Worm (Caenorhabditis elegans) whole organism, mixed stage, embryonic: ENCODE measurements around the gene coq-3.
A peak's percentile ranks its signal among the peaks of the same experiment; 100 is the strongest.

Experiments
- M03D4.4 ChIP-seq: sonication (generic microtip); optimal IDR thresholded peaks from 2 replicates; lab custom pipeline; 2017; ENCODE audit warnings: mild to moderate bottlenecking, missing genetic modification characterization, missing compliant biosample characterization
- bed-3 ChIP-seq: fragments of 200-800 bp; sonication (Bioruptor generic); optimal IDR thresholded peaks from 3 replicates; lab custom pipeline; 2018; ENCODE audit warnings: mild to moderate bottlenecking, missing genetic modification characterization, moderate library complexity, missing compliant biosample characterization
- blmp-1 ChIP-seq: fragments of 150-350 bp; optimal IDR thresholded peaks from 2 replicates; lab custom pipeline; 2014; ENCODE audit warnings: missing biosample characterization, missing genetic modification characterization
- ceh-39 ChIP-seq: fragments of 150-350 bp; optimal IDR thresholded peaks from 2 replicates; lab custom pipeline; 2014; ENCODE audit warnings: missing biosample characterization, missing genetic modification characterization
- ceh-43 ChIP-seq: fragments of 200-800 bp; sonication (Bioruptor generic); optimal IDR thresholded peaks from 2 replicates; lab custom pipeline; 2018; ENCODE audit warnings: mild to moderate bottlenecking, missing genetic modification characterization, moderate library complexity, missing compliant biosample characterization
- ceh-83 ChIP-seq: fragments of 200-800 bp; sonication (Bioruptor generic); optimal IDR thresholded peaks from 2 replicates; lab custom pipeline; 2018; ENCODE audit warnings: mild to moderate bottlenecking, missing genetic modification characterization, missing compliant biosample characterization
- ces-1 ChIP-seq: fragments of 150-350 bp; optimal IDR thresholded peaks from 2 replicates; lab custom pipeline; 2014; ENCODE audit warnings: missing biosample characterization, missing genetic modification reagents, missing genetic modification characterization
- cnd-1 ChIP-seq: fragments of 200-800 bp; sonication (Bioruptor generic); optimal IDR thresholded peaks from 2 replicates; lab custom pipeline; 2018; ENCODE audit warnings: mild to moderate bottlenecking, missing genetic modification characterization, missing compliant biosample characterization
- drap-1 ChIP-seq: fragments of 200-800 bp; sonication (Bioruptor generic); optimal IDR thresholded peaks from 3 replicates; lab custom pipeline; 2018; ENCODE audit warnings: mild to moderate bottlenecking, missing genetic modification characterization, missing compliant biosample characterization
- elt-1 ChIP-seq: sonication (generic microtip); optimal IDR thresholded peaks from 2 replicates; lab custom pipeline; 2017; ENCODE audit warnings: missing genetic modification characterization, mild to moderate bottlenecking, missing compliant biosample characterization, antibody characterized with exemption, moderate library complexity, borderline replicate concordance; ENCODE audit not compliant: insufficient read depth
- elt-3 ChIP-seq: fragments of 150-350 bp; optimal IDR thresholded peaks from 2 replicates; lab custom pipeline; 2014; ENCODE audit warnings: missing biosample characterization, missing genetic modification characterization
- flh-1 ChIP-seq: fragments of 200-800 bp; sonication (Bioruptor generic); optimal IDR thresholded peaks from 2 replicates; lab custom pipeline; 2018; ENCODE audit warnings: mild to moderate bottlenecking, missing genetic modification characterization, moderate library complexity, missing compliant biosample characterization
- ham-2 ChIP-seq: fragments of 200-800 bp; sonication (Bioruptor generic); optimal IDR thresholded peaks from 2 replicates; lab custom pipeline; 2018; ENCODE audit warnings: mild to moderate bottlenecking, missing genetic modification characterization, missing compliant biosample characterization
- hlh-1 ChIP-seq: fragments of 150-350 bp; optimal IDR thresholded peaks from 2 replicates; lab custom pipeline; 2014; ENCODE audit warnings: missing biosample characterization, missing genetic modification reagents, missing genetic modification characterization
- lin-13 ChIP-seq: fragments of 150-350 bp; optimal IDR thresholded peaks from 2 replicates; lab custom pipeline; 2014; ENCODE audit warnings: missing biosample characterization, missing genetic modification characterization
- lin-32 ChIP-seq: fragments of 200-800 bp; sonication (Bioruptor generic); optimal IDR thresholded peaks from 2 replicates; lab custom pipeline; 2018; ENCODE audit warnings: mild to moderate bottlenecking, missing genetic modification characterization, missing compliant biosample characterization
- lsy-2 ChIP-seq: fragments of 150-350 bp; optimal IDR thresholded peaks from 2 replicates; lab custom pipeline; 2014; ENCODE audit warnings: missing biosample characterization, missing genetic modification characterization
- mab-5 ChIP-seq: fragments of 150-350 bp; optimal IDR thresholded peaks from 2 replicates; lab custom pipeline; 2014; ENCODE audit warnings: missing biosample characterization, missing genetic modification characterization
- mep-1 ChIP-seq: fragments of 150-350 bp; optimal IDR thresholded peaks from 2 replicates; lab custom pipeline; 2017; ENCODE audit warnings: missing biosample characterization, missing genetic modification reagents, missing genetic modification characterization, inconsistent platforms
- mls-2 ChIP-seq: sonication (generic microtip); optimal IDR thresholded peaks from 2 replicates; lab custom pipeline; 2016; ENCODE audit warnings: mild to moderate bottlenecking, missing genetic modification characterization, moderate library complexity, missing compliant biosample characterization
- nhr-12 ChIP-seq: fragments of 150-350 bp; optimal IDR thresholded peaks from 2 replicates; lab custom pipeline; 2014; ENCODE audit warnings: missing biosample characterization, missing genetic modification characterization
- nhr-2 ChIP-seq: fragments of 150-350 bp; optimal IDR thresholded peaks from 2 replicates; lab custom pipeline; 2014; ENCODE audit warnings: missing biosample characterization, missing genetic modification characterization
- nhr-237 ChIP-seq: fragments of 150-350 bp; optimal IDR thresholded peaks from 2 replicates; lab custom pipeline; 2014; ENCODE audit warnings: missing biosample characterization, missing genetic modification characterization
- nhr-28 ChIP-seq: fragments of 150-350 bp; optimal IDR thresholded peaks from 2 replicates; lab custom pipeline; 2014; ENCODE audit warnings: missing biosample characterization, missing genetic modification characterization
- nhr-76 ChIP-seq: sonication (generic microtip); optimal IDR thresholded peaks from 2 replicates; lab custom pipeline; 2017; ENCODE audit warnings: missing biosample characterization, missing genetic modification characterization
- pha-4 ChIP-seq: fragments of 150-350 bp; optimal IDR thresholded peaks from 2 replicates; lab custom pipeline; 2018; ENCODE audit warnings: missing biosample characterization, missing genetic modification reagents, missing genetic modification characterization
- sem-2 ChIP-seq: fragments of 200-800 bp; sonication (Bioruptor generic); optimal IDR thresholded peaks from 2 replicates; lab custom pipeline; 2018; ENCODE audit warnings: mild to moderate bottlenecking, missing genetic modification characterization, missing compliant biosample characterization
- snpc-4 ChIP-seq: fragments of 150-350 bp; optimal IDR thresholded peaks from 2 replicates; lab custom pipeline; 2014; ENCODE audit warnings: missing biosample characterization, missing genetic modification characterization
- sptf-1 ChIP-seq: sonication (generic microtip); optimal IDR thresholded peaks from 2 replicates; lab custom pipeline; 2017; ENCODE audit warnings: mild to moderate bottlenecking, missing genetic modification characterization, moderate library complexity, missing compliant biosample characterization
- tbx-8 ChIP-seq: fragments of 200-800 bp; sonication (Bioruptor generic); optimal IDR thresholded peaks from 2 replicates; lab custom pipeline; 2018; ENCODE audit warnings: mild to moderate bottlenecking, missing genetic modification characterization, moderate library complexity, missing compliant biosample characterization
- unc-120 ChIP-seq: sonication (generic microtip); optimal IDR thresholded peaks from 2 replicates; lab custom pipeline; 2017; ENCODE audit warnings: missing genetic modification characterization, missing compliant biosample characterization; ENCODE audit not compliant: poor library complexity, severe bottlenecking
- unc-39 ChIP-seq: fragments of 150-350 bp; optimal IDR thresholded peaks from 2 replicates; lab custom pipeline; 2014; ENCODE audit warnings: missing biosample characterization, missing genetic modification characterization
- unc-62 ChIP-seq: fragments of 150-350 bp; optimal IDR thresholded peaks from 2 replicates; lab custom pipeline; 2014; ENCODE audit warnings: missing biosample characterization, missing genetic modification reagents, missing genetic modification characterization
- zip-8 ChIP-seq: fragments of 150-350 bp; optimal IDR thresholded peaks from 2 replicates; lab custom pipeline; 2014; ENCODE audit warnings: missing biosample characterization, missing genetic modification characterization
- ztf-11 ChIP-seq: fragments of 150-350 bp; optimal IDR thresholded peaks from 2 replicates; lab custom pipeline; 2014; ENCODE audit warnings: missing biosample characterization, missing genetic modification characterization

Gene coq-3

DNA sequence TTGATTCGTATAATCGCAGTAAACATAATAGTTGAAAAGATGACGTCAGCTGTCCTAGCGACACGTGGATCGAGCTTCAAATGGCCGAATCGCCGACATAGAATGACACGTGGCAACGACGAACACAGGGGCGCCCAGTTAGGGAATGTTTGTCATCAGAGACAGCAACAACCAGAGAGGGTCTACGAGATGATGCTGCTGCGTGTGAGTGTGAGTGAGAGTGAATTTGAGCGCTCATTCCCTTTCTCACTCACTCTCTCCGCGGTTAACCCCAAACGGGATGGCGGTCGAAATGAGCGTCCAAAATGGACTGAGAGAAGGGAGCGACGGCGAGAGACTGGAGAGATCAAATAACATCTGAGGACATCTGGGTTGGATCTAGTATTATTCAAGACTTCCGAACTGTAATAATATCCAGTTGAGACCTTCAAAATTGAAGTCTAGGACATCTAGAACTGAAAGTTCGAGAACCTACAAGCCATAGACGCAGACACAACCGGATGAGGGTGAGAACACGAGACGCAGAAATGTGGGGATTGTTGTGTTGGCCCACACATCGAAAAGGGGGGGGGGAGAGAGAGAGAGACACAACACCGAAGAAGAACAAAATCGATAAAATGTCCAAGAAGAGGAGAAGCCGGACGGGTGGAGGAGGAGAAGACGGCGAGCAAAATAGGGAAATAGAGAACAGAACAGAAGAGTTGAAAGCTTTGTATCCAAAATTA lies 2.1 kb downstream of the coq-3 start:
- TF ChIP-seq lsy-2 (tag; lab: Kevin White, UChicago) (peak; percentile 41), pha-4 (tag; lab: Kevin White, UChicago) (no peak), cnd-1 (tag; lab: Kevin White, UChicago) (no peak), nhr-28 (tag; lab: Kevin White, UChicago) (no peak), ceh-39 (peak; percentile 75), unc-39 (tag; lab: Kevin White, UChicago) (no peak), mab-5 (tag; lab: Kevin White, UChicago) (no peak), elt-3 (no peak), nhr-12 (tag; lab: Kevin White, UChicago) (no peak), drap-1 (GFP tag; lab: Kevin White, UChicago) (no peak), sptf-1 (peak; percentile 32), lin-32 (GFP tag; lab: Kevin White, UChicago) (no peak), zip-8 (tag; lab: Kevin White, UChicago) (no peak), flh-1 (GFP tag; lab: Kevin White, UChicago) (no peak), sem-2 (GFP tag; lab: Kevin White, UChicago) (no peak), mep-1 (tag; lab: Kevin White, UChicago) (peak; percentile 6), ceh-83 (GFP tag; lab: Kevin White, UChicago) (no peak), elt-1 (tag; lab: Kevin White, UChicago) (no peak), unc-62 (no peak), tbx-8 (no peak), nhr-2 (no peak), nhr-76 (no peak), M03D4.4 (no peak), mls-2 (tag; lab: Kevin White, UChicago) (peak; percentile 44), lin-13 (tag; lab: Kevin White, UChicago) (peak; percentile 13), ces-1 (GFP tag; lab: Kevin White, UChicago) (peak; percentile 51), nhr-237 (tag; lab: Kevin White, UChicago) (peak; percentile 1), blmp-1 (tag; lab: Kevin White, UChicago) (peak; percentile 94), hlh-1 (tag; lab: Kevin White, UChicago) (no peak), bed-3 (no peak), ztf-11 (tag; lab: Kevin White, UChicago) (peak; percentile 14), ceh-43 (GFP tag; lab: Kevin White, UChicago) (peak; percentile 14), ham-2 (GFP tag; lab: Kevin White, UChicago) (peak; percentile 48), snpc-4 (no peak), unc-120 (peak; percentile 43)
- TF ChIP-seq, all 35 proteins: peak for 13

- TF ChIP-seq lsy-2 (tag; lab: Kevin White, UChicago) = no peak
These were observed 3.4 kb downstream of the coq-3 start, which contains the start of gene gdi-1 for ce11 chrIV:14792602-14793232. Gene gdi-1 (minus strand): TSS chrIV:14792887.

DNA sequence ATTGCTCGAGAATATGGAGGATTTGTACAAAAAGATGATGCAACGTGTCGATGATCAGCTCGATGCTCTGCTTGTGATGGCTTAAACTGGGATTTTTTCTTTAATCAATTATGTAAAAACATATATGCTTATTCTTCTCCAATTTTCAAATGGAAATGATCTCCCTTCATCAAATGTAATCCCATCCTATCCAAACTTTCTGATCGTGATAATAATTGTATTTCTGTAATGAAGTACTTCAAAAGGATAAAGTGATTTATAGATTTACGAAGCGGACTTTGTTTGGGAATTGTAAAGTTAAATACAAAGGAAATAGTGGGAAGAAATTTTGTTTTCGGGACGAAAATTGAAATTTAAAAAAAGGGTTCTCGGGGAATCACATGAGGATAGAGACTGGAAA lies 5.5 kb downstream of the coq-3 start:
- no peak for TF ChIP-seq nhr-12 (tag; lab: Kevin White, UChicago)
- TF ChIP-seq lsy-2 (tag; lab: Kevin White, UChicago) = no peak
- TF ChIP-seq ceh-83 (GFP tag; lab: Kevin White, UChicago) = no peak
- no peak for TF ChIP-seq nhr-28 (tag; lab: Kevin White, UChicago)
- peak; percentile 16 for TF ChIP-seq ces-1 (GFP tag; lab: Kevin White, UChicago)
- TF ChIP-seq hlh-1 (tag; lab: Kevin White, UChicago) = no peak
- no peak for TF ChIP-seq flh-1 (GFP tag; lab: Kevin White, UChicago)
